Fruit fly (Drosophila melanogaster) whole organism, embryonic: ENCODE data around the gene CG16749.

Experiments
- CoRest ChIP-seq: fragments of 200-800 bp; sonication (Bioruptor generic); optimal IDR thresholded peaks from 3 replicates; lab custom pipeline; 2018; ENCODE audit warnings: missing biosample characterization, mild to moderate bottlenecking, missing genetic modification characterization, moderate library complexity
- Hand ChIP-seq: fragments of 200-800 bp; sonication (Bioruptor generic); optimal IDR thresholded peaks from 2 replicates; lab custom pipeline; 2017; ENCODE audit warnings: mild to moderate bottlenecking, missing biosample characterization, missing genetic modification reagents, missing genetic modification characterization
- Hr51 ChIP-seq, 2 experiments: fragments of 200-800 bp; sonication (Bioruptor generic); optimal IDR thresholded peaks; 2 replicates in 1 of 2; 3 replicates in 1 of 2; lab custom pipeline; 2016 to 2018; ENCODE audit warnings: missing biosample characterization in 2 of 2, missing genetic modification characterization in 2 of 2, mild to moderate bottlenecking in 1 of 2, moderate library complexity in 1 of 2
- Tbp ChIP-seq: fragments of >200 bp; optimal IDR thresholded peaks from 2 replicates; lab custom pipeline; 2018; ENCODE audit warnings: missing biosample characterization, missing genetic modification characterization
- hkb ChIP-seq, 2 experiments: fragments of 200-800 bp in 1 of 2; fragments of >200 bp in 1 of 2; sonication (Bioruptor generic) in 1 of 2; IDR thresholded peaks in 1 of 2; optimal IDR thresholded peaks in 1 of 2; 2 replicates each; pipeline versions ENCODE4 v1.3.6 to Lab custom; 2017 to 2022; ENCODE audit warnings: missing biosample characterization in 1 of 2, missing genetic modification characterization in 1 of 2

- no peak for TF ChIP-seq Hand
- no peak for TF ChIP-seq hkb (optimal IDR thresholded peaks at IDR 0.05; lab: Kevin White, UChicago)
- no peak for TF ChIP-seq hkb (GFP tag; IDR thresholded peaks at IDR 0.05; lab: Robert Waterston, UW)
- no peak for TF ChIP-seq CoRest
- no peak for TF ChIP-seq Tbp (GFP tag; lab: Kevin White, UChicago)
- no peak for TF ChIP-seq Hr51 (GFP tag; optimal IDR thresholded peaks at IDR 0.05; lab: Kevin White, UChicago)
Observed at dm6 chr3R:9346539-9346938, 14.9 kb upstream of the CG16749 start.
